Worm (Caenorhabditis elegans): ENCODE measurements around the gene nhr-37.

nhr-37 gene

ce11 chrV:6606197-6606596, 15.8 kb upstream of the nhr-37 start (continued):
- TF ChIP-seq dmd-9 (GFP tag; IDR thresholded peaks at IDR 0.05): no peak
- no peak for TF ChIP-seq F10B5.3 (tag; optimal IDR thresholded peaks at IDR 0.05)
- no peak for TF ChIP-seq nhr-237 (tag; optimal IDR thresholded peaks at IDR 0.05)
- TF ChIP-seq dpl-1 (GFP tag; optimal IDR thresholded peaks at IDR 0.05): peak; percentile 11
- no peak for TF ChIP-seq ceh-44 (GFP tag; IDR thresholded peaks at IDR 0.05)
- peak; percentile 47 for TF ChIP-seq dve-1 (tag; optimal IDR thresholded peaks at IDR 0.05; ENCODE audit: insufficient read depth)
- no peak for TF ChIP-seq lin-29 (GFP tag; IDR thresholded peaks at IDR 0.05)
- no peak for TF ChIP-seq F49E8.2 (tag; optimal IDR thresholded peaks at IDR 0.05; ENCODE audit: borderline replicate concordance)
- TF ChIP-seq unc-62 (GFP tag; optimal IDR thresholded peaks at IDR 0.05 in 1 of 2): no peak
- no peak for TF ChIP-seq unc-62 (tag; optimal IDR thresholded peaks at IDR 0.05)
- TF ChIP-seq aly-2 (tag; optimal IDR thresholded peaks at IDR 0.05): no peak
- TF ChIP-seq lin-15B (tag; optimal IDR thresholded peaks at IDR 0.05): no peak
- TF ChIP-seq nhr-25 (tag; optimal IDR thresholded peaks at IDR 0.05; ENCODE audit: borderline replicate concordance, insufficient read depth): no peak
- no peak for TF ChIP-seq daf-8 (GFP tag; IDR thresholded peaks at IDR 0.05)
- no peak for TF ChIP-seq nhr-102 (tag; optimal IDR thresholded peaks at IDR 0.05)
- no peak for TF ChIP-seq ama-1 (optimal IDR thresholded peaks at IDR 0.05)
- TF ChIP-seq zip-11 (GFP tag; IDR thresholded peaks at IDR 0.05): no peak
- no peak for TF ChIP-seq D1046.2 (GFP tag; IDR thresholded peaks at IDR 0.05)
- peak; percentile 24; the same call in 1 of the 2 replicates for TF ChIP-seq dmd-6 (GFP tag; IDR thresholded peaks at IDR 0.05)
- no peak for TF ChIP-seq mdt-29 (GFP tag; IDR thresholded peaks at IDR 0.05)

- no peak for TF ChIP-seq zag-1 (tag; optimal IDR thresholded peaks at IDR 0.05)
- no peak for TF ChIP-seq nhr-111 (GFP tag; optimal IDR thresholded peaks at IDR 0.05)
- TF ChIP-seq nhr-25 (tag; optimal IDR thresholded peaks at IDR 0.05; ENCODE audit: borderline replicate concordance, insufficient read depth): no peak
- no peak for TF ChIP-seq mxl-3 (GFP tag; optimal IDR thresholded peaks at IDR 0.05)
- no peak for TF ChIP-seq pqm-1 (tag; optimal IDR thresholded peaks at IDR 0.05)
- TF ChIP-seq dmd-9 (GFP tag; IDR thresholded peaks at IDR 0.05): no peak
- no peak for TF ChIP-seq lsy-2 (tag; optimal IDR thresholded peaks at IDR 0.05)
- TF ChIP-seq set-16 (GFP tag; IDR thresholded peaks at IDR 0.05): no peak
- TF ChIP-seq madf-5 (GFP tag; IDR thresholded peaks at IDR 0.05): no peak
- TF ChIP-seq T26A8.4 (GFP tag; IDR thresholded peaks at IDR 0.05): no peak
- TF ChIP-seq ceh-82 (tag; optimal IDR thresholded peaks at IDR 0.05): no peak
- no peak for TF ChIP-seq attf-4 (tag; optimal IDR thresholded peaks at IDR 0.05)
- TF ChIP-seq tag-97 (GFP tag; IDR thresholded peaks at IDR 0.05): no peak
These were observed 10.9 kb upstream of the nhr-37 start, which contains the start of gene gon-14 for ce11 chrV:6611058-6611457. Gene gon-14 (minus strand): TSS chrV:6611158.

- TF ChIP-seq T20F7.1 (GFP tag; optimal IDR thresholded peaks at IDR 0.05): peak; percentile 2
- peak in 1 of 2 experiments; percentile 90 for TF ChIP-seq lsy-2 (tag; optimal IDR thresholded peaks at IDR 0.05)
- peak; percentile 32 for TF ChIP-seq dpl-1 (GFP tag; optimal IDR thresholded peaks at IDR 0.05)
- no peak for TF ChIP-seq spr-3 (GFP tag; optimal IDR thresholded peaks at IDR 0.05)
- peak; percentile 32; the same call in 1 of the 2 replicates for TF ChIP-seq lin-38 (GFP tag; IDR thresholded peaks at IDR 0.05)
- no peak for TF ChIP-seq pqm-1 (tag; optimal IDR thresholded peaks at IDR 0.05)
- TF ChIP-seq mes-2 (tag; optimal IDR thresholded peaks at IDR 0.05; ENCODE audit: poor library complexity, severe bottlenecking): peak; percentile 43
These were observed 10.5 kb upstream of the nhr-37 start for ce11 chrV:6611504-6611903.

ce11 chrV:6614152-6614734, 7.8 kb upstream of the nhr-37 start, which contains the start of gene cpr-4:
Gene cpr-4 (plus strand): TSS chrV:6614674.
- TF ChIP-seq F49E8.2 (tag; optimal IDR thresholded peaks at IDR 0.05; ENCODE audit: borderline replicate concordance): no peak
- 0 out of 2 replicates have a peak, but pooled peaks have one; percentile 11 for TF ChIP-seq dmd-9 (GFP tag; IDR thresholded peaks at IDR 0.05)
- TF ChIP-seq daf-12 (tag; optimal IDR thresholded peaks at IDR 0.05): no peak
- TF ChIP-seq snpc-4 (tag; optimal IDR thresholded peaks at IDR 0.05): no peak
- no peak for TF ChIP-seq madf-5 (GFP tag; IDR thresholded peaks at IDR 0.05)
- no peak for TF ChIP-seq ceh-28 (tag; optimal IDR thresholded peaks at IDR 0.05)
- no peak for TF ChIP-seq ctbp-1 (GFP tag; IDR thresholded peaks at IDR 0.05)
- no peak for TF ChIP-seq lin-13 (GFP tag; optimal IDR thresholded peaks at IDR 0.05)
- no peak for TF ChIP-seq spr-3 (GFP tag; optimal IDR thresholded peaks at IDR 0.05)
- TF ChIP-seq ces-1 (GFP tag; optimal IDR thresholded peaks at IDR 0.05): no peak
- no peak for TF ChIP-seq lsy-2 (tag; optimal IDR thresholded peaks at IDR 0.05)
- TF ChIP-seq unc-130 (GFP tag; optimal IDR thresholded peaks at IDR 0.05): no peak
- no peak for TF ChIP-seq nhr-6 (tag; optimal IDR thresholded peaks at IDR 0.05)
- no peak for TF ChIP-seq lir-3 (tag; optimal IDR thresholded peaks at IDR 0.05)
- TF ChIP-seq ceh-82 (tag; optimal IDR thresholded peaks at IDR 0.05): no peak
- peak; percentile 38 for TF ChIP-seq mes-2 (tag; optimal IDR thresholded peaks at IDR 0.05; ENCODE audit: poor library complexity, severe bottlenecking)
- no peak for TF ChIP-seq mdt-29 (GFP tag; IDR thresholded peaks at IDR 0.05)
- peak; percentile 77; the same call in 1 of the 2 replicates for TF ChIP-seq lin-1 (GFP tag; IDR thresholded peaks at IDR 0.05)
- no peak for TF ChIP-seq ztf-11 (tag; optimal IDR thresholded peaks at IDR 0.05)

Measured in whole organism, L4 larva.